Fruit fly (Drosophila melanogaster): ENCODE measurements around the gene Eig71Ej.

Eig71Ej gene

DNA sequence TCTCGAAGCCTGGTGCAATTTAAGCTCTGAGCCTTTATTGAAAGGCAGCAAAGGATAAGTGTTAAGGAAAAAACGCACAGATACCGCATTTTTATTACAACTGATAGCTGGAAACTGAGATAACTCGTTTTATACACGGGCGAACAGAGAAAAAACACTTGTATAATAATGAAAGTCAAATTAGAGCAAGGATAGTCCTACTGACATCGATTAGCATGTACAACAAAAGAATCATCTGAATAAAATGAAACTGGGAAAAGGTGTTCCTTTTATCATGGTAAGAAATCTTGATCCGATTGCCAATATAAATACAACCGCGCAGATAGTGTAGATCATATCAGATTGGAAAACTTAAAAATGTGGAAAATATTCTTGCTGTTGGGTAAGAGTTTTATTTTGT lies at the start of gene Eig71Ej, which contains the start of gene Eig71Ek:
Gene Eig71Ej (minus strand): TSS at position 101 of the 400 bp plus-strand sequence.
Gene Eig71Ek (plus strand): TSS at position 334 of the 400 bp plus-strand sequence.
- no peak for TF ChIP-seq usp (GFP tag; optimal IDR thresholded peaks at IDR 0.05)
- TF ChIP-seq EcR (GFP tag; optimal IDR thresholded peaks at IDR 0.05), result no peak
- no peak for TF ChIP-seq pan (optimal IDR thresholded peaks at IDR 0.05)
- TF ChIP-seq CG8478 (optimal IDR thresholded peaks at IDR 0.05), result no peak
- no peak for TF ChIP-seq psq (optimal IDR thresholded peaks at IDR 0.05)
- TF ChIP-seq Dll (optimal IDR thresholded peaks at IDR 0.05), result no peak

DNA sequence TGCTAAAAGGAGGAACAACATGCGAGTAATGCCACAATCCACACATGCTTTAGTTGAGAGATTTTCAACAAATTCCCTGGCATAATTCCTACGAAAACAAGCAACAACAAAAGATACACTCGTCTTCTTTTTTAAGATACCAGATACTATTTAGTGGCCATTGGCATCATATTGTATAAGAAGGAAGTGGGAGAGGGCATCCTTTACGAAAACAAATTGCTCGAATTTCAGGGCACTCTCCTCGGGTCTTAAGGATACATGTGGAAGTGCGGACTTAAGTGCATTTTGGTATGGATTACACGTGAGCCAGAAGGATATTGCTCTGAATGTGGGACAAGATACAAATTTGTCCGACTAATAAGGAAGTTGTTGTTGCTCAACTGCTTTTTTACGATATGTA lies 49.3 kb upstream of the Eig71Ej start:
- TF ChIP-seq Dll (optimal IDR thresholded peaks at IDR 0.05), result no peak
- TF ChIP-seq EcR (GFP tag; optimal IDR thresholded peaks at IDR 0.05), result no peak
- TF ChIP-seq usp (GFP tag; optimal IDR thresholded peaks at IDR 0.05), result no peak
- TF ChIP-seq CG8478 (optimal IDR thresholded peaks at IDR 0.05), result no peak
- no peak for TF ChIP-seq psq (optimal IDR thresholded peaks at IDR 0.05)
- no peak for TF ChIP-seq pan (optimal IDR thresholded peaks at IDR 0.05)

DNA sequence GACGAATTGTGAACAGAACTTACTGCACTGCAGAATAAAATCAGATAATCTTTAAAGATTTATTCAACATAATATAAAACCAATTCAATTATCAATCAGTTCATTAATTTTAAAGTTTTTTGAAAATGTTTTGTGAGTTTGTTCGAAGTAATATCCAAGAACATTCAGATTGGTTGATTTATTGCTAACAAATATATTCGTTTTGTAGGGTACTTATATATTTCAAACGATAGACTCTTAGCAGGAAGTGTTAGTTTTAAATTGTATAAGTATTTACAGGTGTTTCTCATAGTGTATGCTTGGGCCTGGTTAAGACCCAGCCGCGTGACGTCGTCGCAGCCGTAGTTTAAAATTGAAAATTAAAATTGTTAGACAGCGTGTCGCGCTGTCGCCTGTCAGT lies 47.8 kb upstream of the Eig71Ej start:
- no peak for TF ChIP-seq CG8478 (optimal IDR thresholded peaks at IDR 0.05)
- TF ChIP-seq psq (optimal IDR thresholded peaks at IDR 0.05), result no peak
- no peak for TF ChIP-seq pan (optimal IDR thresholded peaks at IDR 0.05)

DNA sequence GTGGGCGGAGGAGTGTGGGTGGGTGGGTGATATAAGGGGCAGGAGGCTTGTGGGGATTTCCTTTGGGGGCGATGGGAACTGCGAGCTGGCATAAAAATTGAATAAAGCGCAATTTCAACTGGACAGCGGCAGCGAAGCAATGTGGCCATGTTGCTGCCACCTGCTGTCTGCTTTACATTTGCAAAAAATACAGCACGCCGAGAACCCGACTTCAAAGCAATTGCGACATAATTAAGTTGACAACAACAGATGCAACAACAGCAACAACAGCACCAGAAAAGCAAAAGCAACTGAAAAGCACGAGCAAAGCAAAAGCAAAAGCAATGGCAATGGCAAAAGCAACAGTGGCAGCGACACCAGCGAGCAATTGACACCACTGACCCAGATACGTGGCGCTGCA lies 47.3 kb upstream of the Eig71Ej start:
- TF ChIP-seq pan (optimal IDR thresholded peaks at IDR 0.05), result no peak
- TF ChIP-seq Dll (optimal IDR thresholded peaks at IDR 0.05), result no peak
- TF ChIP-seq psq (optimal IDR thresholded peaks at IDR 0.05), result no peak
- no peak for TF ChIP-seq EcR (GFP tag; optimal IDR thresholded peaks at IDR 0.05)
- TF ChIP-seq CG8478 (optimal IDR thresholded peaks at IDR 0.05), result no peak
- no peak for TF ChIP-seq usp (GFP tag; optimal IDR thresholded peaks at IDR 0.05)

DNA sequence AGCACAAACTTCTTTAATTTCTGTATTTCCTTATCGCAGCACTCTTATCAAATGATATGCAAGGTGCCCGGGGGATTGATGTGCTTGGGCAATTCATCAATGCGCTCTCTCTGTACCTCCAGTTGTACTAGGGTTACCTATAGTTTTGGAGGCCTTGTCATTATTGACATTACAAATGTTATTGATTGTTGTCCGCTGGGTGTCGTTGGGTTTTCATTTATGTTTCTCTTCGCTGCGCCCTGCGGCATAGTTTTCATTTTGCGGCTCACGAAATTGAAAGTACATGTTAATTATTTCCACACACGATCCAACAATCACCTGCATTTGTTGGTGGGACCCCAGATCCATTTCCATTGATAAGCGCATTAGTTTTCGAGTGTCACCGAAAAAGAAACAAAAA lies 45.4 kb upstream of the Eig71Ej start:
- TF ChIP-seq EcR (GFP tag; optimal IDR thresholded peaks at IDR 0.05) (no peak), psq (optimal IDR thresholded peaks at IDR 0.05) (no peak), Dll (optimal IDR thresholded peaks at IDR 0.05) (no peak), CG8478 (optimal IDR thresholded peaks at IDR 0.05) (no peak), usp (GFP tag; optimal IDR thresholded peaks at IDR 0.05) (no peak)

dm6 chr3L:15704250-15704985 lies 43.6 kb upstream of the Eig71Ej start:
- TF ChIP-seq EcR (GFP tag; optimal IDR thresholded peaks at IDR 0.05) (peak; percentile 30 to 61), Dll (optimal IDR thresholded peaks at IDR 0.05) (no peak)

dm6 chr3L:15703330-15704119 lies 42.7 kb upstream of the Eig71Ej start:
- TF ChIP-seq EcR (GFP tag; optimal IDR thresholded peaks at IDR 0.05) (peak in 1 of 2 experiments; percentile 28), Dll (optimal IDR thresholded peaks at IDR 0.05) (no peak)

dm6 chr3L:15702191-15702590 lies 41.4 kb upstream of the Eig71Ej start:
- no peak for TF ChIP-seq Dll (optimal IDR thresholded peaks at IDR 0.05)
- no peak for TF ChIP-seq EcR (GFP tag; optimal IDR thresholded peaks at IDR 0.05)
- no peak for TF ChIP-seq CG8478 (optimal IDR thresholded peaks at IDR 0.05)
- TF ChIP-seq pan (optimal IDR thresholded peaks at IDR 0.05), result no peak
- no peak for TF ChIP-seq psq (optimal IDR thresholded peaks at IDR 0.05)
- TF ChIP-seq usp (GFP tag; optimal IDR thresholded peaks at IDR 0.05), result no peak

- TF ChIP-seq usp (GFP tag; optimal IDR thresholded peaks at IDR 0.05) (no peak), CG8478 (optimal IDR thresholded peaks at IDR 0.05) (no peak), Dll (optimal IDR thresholded peaks at IDR 0.05) (no peak), EcR (GFP tag; optimal IDR thresholded peaks at IDR 0.05) (no peak), psq (optimal IDR thresholded peaks at IDR 0.05) (no peak), pan (optimal IDR thresholded peaks at IDR 0.05) (no peak)
Measured at dm6 chr3L:15700338-15700966, 39.6 kb upstream of the Eig71Ej start.

DNA sequence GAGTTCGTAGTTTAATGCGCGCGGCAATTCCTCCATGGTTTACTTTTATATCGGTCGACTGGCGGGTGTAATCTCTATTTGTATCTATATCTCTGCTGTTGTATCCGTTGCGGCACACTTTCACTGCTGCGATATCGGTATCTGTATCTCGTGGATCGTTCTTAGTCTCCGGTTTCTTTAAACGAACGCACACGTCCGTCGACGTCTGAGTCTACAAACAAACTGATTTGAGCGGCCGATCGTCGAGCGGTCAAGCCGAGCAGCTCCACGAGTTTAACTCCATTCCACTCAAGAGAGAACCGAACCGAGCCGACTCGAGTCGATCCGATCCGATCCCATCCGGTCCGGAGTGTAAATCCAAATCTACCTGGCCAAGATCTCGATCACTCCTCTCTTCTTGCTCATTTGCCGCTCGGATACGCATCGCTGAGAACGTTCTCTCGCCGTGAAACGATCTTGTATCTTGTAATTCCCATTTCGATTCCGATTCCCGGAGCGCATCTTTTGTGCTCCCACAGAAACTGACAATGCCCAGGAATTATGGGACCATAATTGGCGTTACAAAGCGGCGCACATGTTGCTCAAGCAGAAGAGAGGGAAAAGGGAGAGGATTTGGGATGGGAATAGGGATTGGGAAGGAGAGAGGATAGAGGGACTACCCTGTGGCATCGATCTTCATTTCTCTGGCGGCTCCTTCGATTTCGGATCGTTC lies 39.0 kb upstream of the Eig71Ej start, which contains the start of gene comm2:
Gene comm2 (minus strand): TSS at position 225 of the 712 bp plus-strand sequence.
- TF ChIP-seq Dll (optimal IDR thresholded peaks at IDR 0.05) (peak; percentile 86), usp (GFP tag; optimal IDR thresholded peaks at IDR 0.05) (no peak)

- no peak for TF ChIP-seq CG8478 (optimal IDR thresholded peaks at IDR 0.05)
- TF ChIP-seq usp (GFP tag; optimal IDR thresholded peaks at IDR 0.05), result no peak
- no peak for TF ChIP-seq pan (optimal IDR thresholded peaks at IDR 0.05)
- TF ChIP-seq psq (optimal IDR thresholded peaks at IDR 0.05), result no peak
- TF ChIP-seq EcR (GFP tag; optimal IDR thresholded peaks at IDR 0.05), result no peak
- TF ChIP-seq Dll (optimal IDR thresholded peaks at IDR 0.05), result no peak
Measured at dm6 chr3L:15697916-15698315, 37.1 kb upstream of the Eig71Ej start.

DNA sequence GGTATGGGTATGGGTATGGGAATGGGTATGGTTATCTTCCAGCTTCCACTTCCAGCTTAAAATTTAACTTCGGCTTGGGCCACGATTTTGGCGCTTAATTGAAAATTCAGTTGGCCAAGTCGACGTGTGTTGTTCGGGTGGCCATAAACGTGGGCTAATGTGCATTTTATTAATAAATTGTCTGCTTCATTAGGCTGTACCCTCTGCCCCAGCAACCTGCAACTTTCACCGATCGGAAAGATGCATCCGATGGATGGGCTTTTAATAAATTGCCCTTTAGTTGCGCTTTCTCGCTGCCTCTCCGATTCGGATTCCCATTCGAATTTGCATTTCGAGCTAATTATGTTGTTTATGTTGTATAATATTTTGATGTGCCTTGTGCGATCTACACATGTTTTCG lies 34.4 kb upstream of the Eig71Ej start:
- TF ChIP-seq CG8478 (optimal IDR thresholded peaks at IDR 0.05) (no peak), EcR (GFP tag; optimal IDR thresholded peaks at IDR 0.05) (no peak), Dll (optimal IDR thresholded peaks at IDR 0.05) (no peak), pan (optimal IDR thresholded peaks at IDR 0.05) (no peak), psq (optimal IDR thresholded peaks at IDR 0.05) (no peak), usp (GFP tag; optimal IDR thresholded peaks at IDR 0.05) (no peak)
